Fruit fly (Drosophila melanogaster): ENCODE data around the gene ssp6.
A peak's percentile ranks its signal among the peaks of the same experiment; 100 is the strongest.

Gene ssp6

dm6 chr3L:6074975-6075692, 1.4 kb upstream of the ssp6 start, which contains the start of the genes CG13295 and CG6610 (continued):
- peak; percentile 83 for TF ChIP-seq CoRest (tag; optimal IDR thresholded peaks at IDR 0.05)
- peak; percentile 69 for TF ChIP-seq CG15269 (tag; optimal IDR thresholded peaks at IDR 0.05)
- TF ChIP-seq CG10209 (GFP tag; optimal IDR thresholded peaks at IDR 0.05), result peak; percentile 30
- peak; percentile 11; the same call in 1 of the 2 replicates for TF ChIP-seq CG10366 (GFP tag; IDR thresholded peaks at IDR 0.05)
- TF ChIP-seq CG14965 (GFP tag; optimal IDR thresholded peaks at IDR 0.05; ENCODE audit: borderline replicate concordance), result no peak
- TF ChIP-seq pzg (GFP tag; optimal IDR thresholded peaks at IDR 0.05), result peak; percentile 39
- peak in 1 of 3 experiments; percentile 71 for TF ChIP-seq lola (GFP tag; optimal IDR thresholded peaks at IDR 0.05)
- TF ChIP-seq Lpt (GFP tag; optimal IDR thresholded peaks at IDR 0.05), result no peak
- no peak for TF ChIP-seq pfk (GFP tag; optimal IDR thresholded peaks at IDR 0.05)
- peak; percentile 27 for TF ChIP-seq Deaf1 (tag; optimal IDR thresholded peaks at IDR 0.05)
- no peak for TF ChIP-seq CG8290 (GFP tag; optimal IDR thresholded peaks at IDR 0.05)
- no peak for TF ChIP-seq CG8290 (tag; optimal IDR thresholded peaks at IDR 0.05)
- TF ChIP-seq CG14860 (GFP tag; IDR thresholded peaks at IDR 0.05; ENCODE audit: partially characterized antibody), result no peak
- peak; percentile 70 for TF ChIP-seq Ptx1 (GFP tag; IDR thresholded peaks at IDR 0.05)
- TF ChIP-seq CG13296 (GFP tag; optimal IDR thresholded peaks at IDR 0.05), result peak; percentile 56
- TF ChIP-seq dm (GFP tag; optimal IDR thresholded peaks at IDR 0.05), result peak; percentile 42
- peak; percentile 65 for TF ChIP-seq Xbp1 (GFP tag; optimal IDR thresholded peaks at IDR 0.05)
- TF ChIP-seq Dref (GFP tag; IDR thresholded peaks at IDR 0.05), result no peak
- TF ChIP-seq CTCF (GFP tag; optimal IDR thresholded peaks at IDR 0.05), result no peak
- peak; percentile 49 for TF ChIP-seq Hr3 (GFP tag; optimal IDR thresholded peaks at IDR 0.05)
- TF ChIP-seq Sin3A (optimal IDR thresholded peaks at IDR 0.05), result peak; percentile 77
- no peak for TF ChIP-seq TFAM (GFP tag; optimal IDR thresholded peaks at IDR 0.05)
- peak; percentile 66 for TF ChIP-seq CG2712 (tag; optimal IDR thresholded peaks at IDR 0.05)
- peak; percentile 42; the same call in 1 of the 2 replicates for TF ChIP-seq CG4404 (GFP tag; IDR thresholded peaks at IDR 0.05)
- TF ChIP-seq CG1233 (GFP tag; optimal IDR thresholded peaks at IDR 0.05), result peak; percentile 51
- TF ChIP-seq CG6765 (GFP tag; optimal IDR thresholded peaks at IDR 0.05), result peak; percentile 38
- TF ChIP-seq nerfin-2 (GFP tag; IDR thresholded peaks at IDR 0.05; ENCODE audit: partially characterized antibody), result no peak
- peak; percentile 55; the same call in 1 of the 3 replicates for TF ChIP-seq Mrtf (GFP tag; IDR thresholded peaks at IDR 0.05)
- no peak for TF ChIP-seq Nf-YA (GFP tag; IDR thresholded peaks at IDR 0.05)
- peak; percentile 19 for TF ChIP-seq tio (GFP tag; optimal IDR thresholded peaks at IDR 0.05)
- TF ChIP-seq CG34422 (GFP tag; IDR thresholded peaks at IDR 0.05), result 0 out of 3 replicates have a peak, but pooled peaks have one; percentile 21
- no peak for TF ChIP-seq abd-A (tag; optimal IDR thresholded peaks at IDR 0.05)
- no peak for TF ChIP-seq vvl (GFP tag; IDR thresholded peaks at IDR 0.05)
- TF ChIP-seq CG4617 (GFP tag; optimal IDR thresholded peaks at IDR 0.05; ENCODE audit: borderline replicate concordance), result peak; percentile 20
- TF ChIP-seq CG1792 (GFP tag; optimal IDR thresholded peaks at IDR 0.05), result no peak
- no peak for TF ChIP-seq da (GFP tag; optimal IDR thresholded peaks at IDR 0.05)
- peak; percentile 39 for TF ChIP-seq Sox102F (GFP tag; optimal IDR thresholded peaks at IDR 0.05)
- peak; percentile 37 for TF ChIP-seq fu2 (GFP tag; optimal IDR thresholded peaks at IDR 0.05)
- TF ChIP-seq CG12391 (tag; optimal IDR thresholded peaks at IDR 0.05), result peak; percentile 71
- TF ChIP-seq Xrp1 (GFP tag; IDR thresholded peaks at IDR 0.05), result peak; percentile 70
- TF ChIP-seq CG3995 (GFP tag; optimal IDR thresholded peaks at IDR 0.05), result no peak
- TF ChIP-seq cato (GFP tag; optimal IDR thresholded peaks at IDR 0.05; ENCODE audit: borderline replicate concordance), result no peak
- TF ChIP-seq CG13624 (GFP tag; optimal IDR thresholded peaks at IDR 0.05), result peak; percentile 35
- TF ChIP-seq CG6175 (GFP tag; IDR thresholded peaks at IDR 0.05), result no peak
- peak in 1 of 2 experiments; percentile 39 for TF ChIP-seq bsh (GFP tag; optimal IDR thresholded peaks at IDR 0.05)
- TF ChIP-seq odd (GFP tag; optimal IDR thresholded peaks at IDR 0.05), result peak; percentile 1
- peak; percentile 35; the same call in 1 of the 2 replicates for TF ChIP-seq Atf6 (GFP tag; IDR thresholded peaks at IDR 0.05)
- TF ChIP-seq CG8765 (GFP tag; IDR thresholded peaks at IDR 0.05), result no peak
- no peak for TF ChIP-seq Bdp1 (GFP tag; optimal IDR thresholded peaks at IDR 0.05)
- peak; percentile 65 for TF ChIP-seq CG32532 (GFP tag; IDR thresholded peaks at IDR 0.05)

Data from whole organism, embryonic.